Fruit fly (Drosophila melanogaster): ENCODE measurements around the gene Ufsp2.

The Ufsp2 gene

dm6 chr3L:15593399-15593798 lies 17.0 kb downstream of the Ufsp2 start:
- TF ChIP-seq CG17801 (GFP tag; optimal IDR thresholded peaks at IDR 0.05; ENCODE audit: partially characterized antibody) = no peak

- TF ChIP-seq CG17801 (GFP tag; optimal IDR thresholded peaks at IDR 0.05; ENCODE audit: partially characterized antibody) = no peak
Observed at dm6 chr3L:15594093-15594653, 17.8 kb downstream of the Ufsp2 start.

DNA sequence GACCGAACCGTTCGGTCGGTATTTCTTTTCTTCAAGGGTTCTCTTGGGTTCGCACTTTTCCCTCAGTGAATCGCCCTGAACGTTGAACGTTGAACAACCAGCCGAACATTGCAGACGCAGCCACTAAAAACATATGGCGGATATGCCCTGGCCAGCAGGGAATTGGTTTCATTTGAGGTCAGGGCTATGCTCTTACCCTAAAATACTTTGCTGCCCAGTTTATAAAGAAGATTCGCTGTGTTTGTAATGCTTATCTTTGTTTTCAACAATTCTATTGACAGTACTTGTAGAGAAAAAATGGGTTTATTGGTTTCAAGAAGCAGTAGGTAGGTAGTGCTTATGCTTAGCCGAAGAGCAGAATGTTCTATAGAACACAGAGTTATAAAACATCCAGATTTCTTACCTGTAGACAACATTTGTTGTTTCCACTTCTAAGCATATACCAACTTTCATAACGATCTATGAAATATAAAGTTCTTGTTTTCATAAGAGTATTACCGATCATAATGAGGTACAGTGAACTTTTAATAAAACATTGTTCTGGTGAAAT lies 18.9 kb downstream of the Ufsp2 start:
- TF ChIP-seq CG17801 (GFP tag; optimal IDR thresholded peaks at IDR 0.05; ENCODE audit: partially characterized antibody) = no peak

- no peak for TF ChIP-seq CG17801 (GFP tag; optimal IDR thresholded peaks at IDR 0.05; ENCODE audit: partially characterized antibody)
Observed at dm6 chr3L:15595980-15596379, 19.6 kb downstream of the Ufsp2 start.

DNA sequence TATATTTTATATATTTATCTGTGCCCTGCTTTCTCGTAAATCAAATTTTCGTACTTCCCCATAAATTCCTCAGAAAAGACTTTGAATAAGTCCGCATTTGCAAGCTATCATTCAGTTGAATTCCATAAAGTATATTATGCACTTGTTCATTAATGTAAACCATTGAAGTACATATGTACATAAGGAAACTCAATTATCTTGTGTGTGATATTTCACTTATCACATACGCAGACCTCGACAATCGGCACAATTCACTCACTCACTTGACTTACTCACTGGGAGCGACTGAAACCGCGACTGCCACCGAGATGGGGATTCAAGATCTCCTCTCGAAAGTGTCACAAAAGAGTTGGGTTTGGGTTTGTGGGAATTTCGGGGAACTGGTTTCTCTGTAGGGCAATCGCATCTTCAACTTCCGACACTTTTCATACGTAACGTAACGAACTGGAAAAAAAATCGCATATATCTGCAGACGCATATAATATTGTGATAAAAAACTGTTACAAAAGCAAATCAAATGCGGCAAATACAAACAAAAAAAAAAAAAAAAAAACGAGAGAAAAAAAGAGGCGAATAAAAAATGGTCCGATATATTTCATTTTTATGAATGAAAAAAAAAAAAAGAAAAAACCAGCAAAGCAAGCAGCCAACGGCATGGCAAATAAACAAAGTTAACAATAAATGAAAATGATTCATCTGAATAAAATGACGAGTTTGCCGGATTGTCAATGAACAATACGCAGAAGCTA lies 20.8 kb downstream of the Ufsp2 start:
- no peak for TF ChIP-seq CG17801 (GFP tag; optimal IDR thresholded peaks at IDR 0.05; ENCODE audit: partially characterized antibody)

dm6 chr3L:15597945-15598344 lies 21.6 kb downstream of the Ufsp2 start:
- no peak for TF ChIP-seq CG17801 (GFP tag; optimal IDR thresholded peaks at IDR 0.05; ENCODE audit: partially characterized antibody)

dm6 chr3L:15599190-15599589 lies 22.8 kb downstream of the Ufsp2 start:
- TF ChIP-seq CG17801 (GFP tag; optimal IDR thresholded peaks at IDR 0.05; ENCODE audit: partially characterized antibody) = no peak

DNA sequence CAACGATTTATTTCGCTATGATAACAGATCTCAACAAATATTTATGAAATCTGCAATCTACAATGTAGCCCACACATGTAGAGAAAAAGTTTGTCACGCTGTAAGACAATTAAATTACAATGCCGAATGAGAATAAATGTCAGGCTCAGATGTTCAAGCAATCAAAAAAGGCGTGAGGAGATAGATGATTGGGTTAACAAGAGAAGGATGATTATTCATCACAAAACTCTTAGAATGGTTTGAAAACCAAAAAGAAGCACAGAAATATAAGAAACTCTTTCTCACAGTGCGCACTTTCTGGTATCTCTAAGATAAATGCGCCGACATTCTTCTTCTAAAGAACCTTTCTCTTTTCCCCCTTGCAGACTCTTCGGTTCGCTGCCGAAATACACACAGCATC lies 23.7 kb downstream of the Ufsp2 start:
- no peak for TF ChIP-seq CG17801 (GFP tag; optimal IDR thresholded peaks at IDR 0.05; ENCODE audit: partially characterized antibody)

- TF ChIP-seq CG17801 (GFP tag; optimal IDR thresholded peaks at IDR 0.05; ENCODE audit: partially characterized antibody) = no peak
Observed at dm6 chr3L:15604979-15605378, 28.6 kb downstream of the Ufsp2 start.

- TF ChIP-seq CG17801 (GFP tag; optimal IDR thresholded peaks at IDR 0.05; ENCODE audit: partially characterized antibody) = no peak
Observed at dm6 chr3L:15610109-15610508, 33.7 kb downstream of the Ufsp2 start, which contains the start of gene CG7650. Gene CG7650 (minus strand): TSS chr3L:15610386.

DNA sequence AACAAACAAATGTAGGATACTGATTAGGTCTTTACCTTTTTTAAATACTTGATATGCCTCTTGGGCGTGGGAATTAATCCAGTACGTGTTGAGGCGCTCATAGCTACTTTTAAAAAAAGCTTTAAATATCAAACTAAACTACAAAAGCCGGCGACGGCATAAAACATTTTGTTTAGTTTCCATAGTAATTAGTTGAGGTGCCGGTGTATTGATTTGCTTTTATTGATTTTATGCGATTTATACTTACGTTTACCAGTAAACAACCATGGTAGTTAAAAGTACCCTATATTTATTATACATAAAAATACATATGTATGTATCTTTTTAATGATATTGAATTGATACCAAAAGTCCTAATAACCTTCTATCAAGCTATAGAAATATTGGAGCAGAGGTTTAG lies 36.4 kb downstream of the Ufsp2 start, which contains the start of gene CG13449:
Gene CG13449, minus strand, starts transcription at position 101 of the 400 bp plus-strand sequence.
- no peak for TF ChIP-seq CG17801 (GFP tag; optimal IDR thresholded peaks at IDR 0.05; ENCODE audit: partially characterized antibody)

- TF ChIP-seq CG17801 (GFP tag; optimal IDR thresholded peaks at IDR 0.05; ENCODE audit: partially characterized antibody) = no peak
Observed at dm6 chr3L:15616490-15616889, 40.1 kb downstream of the Ufsp2 start.

- no peak for TF ChIP-seq CG17801 (GFP tag; optimal IDR thresholded peaks at IDR 0.05; ENCODE audit: partially characterized antibody)
Observed at dm6 chr3L:15616900-15617299, 40.5 kb downstream of the Ufsp2 start.

DNA sequence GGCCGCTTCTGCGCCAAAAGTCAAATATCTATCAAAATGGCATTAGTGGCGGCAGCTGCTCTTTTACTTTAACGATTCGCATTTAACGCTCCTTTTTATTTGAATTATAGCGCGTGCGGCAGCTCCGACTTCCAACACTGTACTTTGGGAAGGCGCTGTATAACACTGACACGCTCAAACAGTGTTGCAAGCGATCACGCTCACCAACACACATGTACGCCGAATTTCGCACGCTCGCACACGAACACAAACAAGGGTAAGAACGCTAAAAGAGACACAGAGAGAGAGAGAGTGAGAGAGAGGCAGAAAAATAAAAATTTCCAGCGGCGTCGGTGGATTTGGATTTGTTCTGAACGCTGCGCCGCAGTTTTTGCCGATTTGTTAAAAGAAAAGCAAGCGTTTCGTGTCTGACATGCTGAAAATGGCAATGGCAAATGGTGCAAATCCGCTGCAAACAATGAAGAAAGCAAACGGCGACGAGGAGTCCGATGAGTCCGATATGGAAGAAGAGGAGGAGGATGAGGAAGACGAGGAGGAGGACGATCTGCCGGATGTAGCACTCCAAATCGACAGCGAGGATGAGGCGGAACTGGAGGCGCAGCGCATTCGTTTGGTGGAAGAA lies 43.4 kb downstream of the Ufsp2 start, which contains the start of gene Phs:
Gene Phs, plus strand, starts transcription at position 276 of the 622 bp plus-strand sequence.
- peak; percentile 32 for TF ChIP-seq CG17801 (GFP tag; optimal IDR thresholded peaks at IDR 0.05; ENCODE audit: partially characterized antibody)

dm6 chr3L:15624097-15624496 lies 47.7 kb downstream of the Ufsp2 start:
- TF ChIP-seq CG17801 (GFP tag; optimal IDR thresholded peaks at IDR 0.05; ENCODE audit: partially characterized antibody) = no peak
